Worm (Caenorhabditis elegans) whole organism, mixed stage, embryonic: ENCODE measurements around the gene C28D4.4.

Experiments
- M03D4.4 ChIP-seq: sonication (generic microtip); optimal IDR thresholded peaks from 2 replicates; lab custom pipeline; 2017; ENCODE audit warnings: mild to moderate bottlenecking, missing genetic modification characterization, missing compliant biosample characterization
- bed-3 ChIP-seq: fragments of 200-800 bp; sonication (Bioruptor generic); optimal IDR thresholded peaks from 3 replicates; lab custom pipeline; 2018; ENCODE audit warnings: mild to moderate bottlenecking, missing genetic modification characterization, moderate library complexity, missing compliant biosample characterization
- blmp-1 ChIP-seq: fragments of 150-350 bp; optimal IDR thresholded peaks from 2 replicates; lab custom pipeline; 2014; ENCODE audit warnings: missing biosample characterization, missing genetic modification characterization
- ceh-39 ChIP-seq: fragments of 150-350 bp; optimal IDR thresholded peaks from 2 replicates; lab custom pipeline; 2014; ENCODE audit warnings: missing biosample characterization, missing genetic modification characterization
- ceh-43 ChIP-seq: fragments of 200-800 bp; sonication (Bioruptor generic); optimal IDR thresholded peaks from 2 replicates; lab custom pipeline; 2018; ENCODE audit warnings: mild to moderate bottlenecking, missing genetic modification characterization, moderate library complexity, missing compliant biosample characterization
- ceh-83 ChIP-seq: fragments of 200-800 bp; sonication (Bioruptor generic); optimal IDR thresholded peaks from 2 replicates; lab custom pipeline; 2018; ENCODE audit warnings: mild to moderate bottlenecking, missing genetic modification characterization, missing compliant biosample characterization
- ces-1 ChIP-seq: fragments of 150-350 bp; optimal IDR thresholded peaks from 2 replicates; lab custom pipeline; 2014; ENCODE audit warnings: missing biosample characterization, missing genetic modification reagents, missing genetic modification characterization
- cnd-1 ChIP-seq: fragments of 200-800 bp; sonication (Bioruptor generic); optimal IDR thresholded peaks from 2 replicates; lab custom pipeline; 2018; ENCODE audit warnings: mild to moderate bottlenecking, missing genetic modification characterization, missing compliant biosample characterization
- drap-1 ChIP-seq: fragments of 200-800 bp; sonication (Bioruptor generic); optimal IDR thresholded peaks from 3 replicates; lab custom pipeline; 2018; ENCODE audit warnings: mild to moderate bottlenecking, missing genetic modification characterization, missing compliant biosample characterization
- elt-1 ChIP-seq: sonication (generic microtip); optimal IDR thresholded peaks from 2 replicates; lab custom pipeline; 2017; ENCODE audit warnings: missing genetic modification characterization, mild to moderate bottlenecking, missing compliant biosample characterization, antibody characterized with exemption, moderate library complexity, borderline replicate concordance; ENCODE audit not compliant: insufficient read depth
- elt-3 ChIP-seq: fragments of 150-350 bp; optimal IDR thresholded peaks from 2 replicates; lab custom pipeline; 2014; ENCODE audit warnings: missing biosample characterization, missing genetic modification characterization
- flh-1 ChIP-seq: fragments of 200-800 bp; sonication (Bioruptor generic); optimal IDR thresholded peaks from 2 replicates; lab custom pipeline; 2018; ENCODE audit warnings: mild to moderate bottlenecking, missing genetic modification characterization, moderate library complexity, missing compliant biosample characterization
- ham-2 ChIP-seq: fragments of 200-800 bp; sonication (Bioruptor generic); optimal IDR thresholded peaks from 2 replicates; lab custom pipeline; 2018; ENCODE audit warnings: mild to moderate bottlenecking, missing genetic modification characterization, missing compliant biosample characterization
- hlh-1 ChIP-seq: fragments of 150-350 bp; optimal IDR thresholded peaks from 2 replicates; lab custom pipeline; 2014; ENCODE audit warnings: missing biosample characterization, missing genetic modification reagents, missing genetic modification characterization
- lin-13 ChIP-seq: fragments of 150-350 bp; optimal IDR thresholded peaks from 2 replicates; lab custom pipeline; 2014; ENCODE audit warnings: missing biosample characterization, missing genetic modification characterization
- lin-32 ChIP-seq: fragments of 200-800 bp; sonication (Bioruptor generic); optimal IDR thresholded peaks from 2 replicates; lab custom pipeline; 2018; ENCODE audit warnings: mild to moderate bottlenecking, missing genetic modification characterization, missing compliant biosample characterization
- lsy-2 ChIP-seq: fragments of 150-350 bp; optimal IDR thresholded peaks from 2 replicates; lab custom pipeline; 2014; ENCODE audit warnings: missing biosample characterization, missing genetic modification characterization
- mep-1 ChIP-seq: fragments of 150-350 bp; optimal IDR thresholded peaks from 2 replicates; lab custom pipeline; 2017; ENCODE audit warnings: missing biosample characterization, missing genetic modification reagents, missing genetic modification characterization, inconsistent platforms
- mls-2 ChIP-seq: sonication (generic microtip); optimal IDR thresholded peaks from 2 replicates; lab custom pipeline; 2016; ENCODE audit warnings: mild to moderate bottlenecking, missing genetic modification characterization, moderate library complexity, missing compliant biosample characterization
- nhr-12 ChIP-seq: fragments of 150-350 bp; optimal IDR thresholded peaks from 2 replicates; lab custom pipeline; 2014; ENCODE audit warnings: missing biosample characterization, missing genetic modification characterization
- nhr-2 ChIP-seq: fragments of 150-350 bp; optimal IDR thresholded peaks from 2 replicates; lab custom pipeline; 2014; ENCODE audit warnings: missing biosample characterization, missing genetic modification characterization
- nhr-237 ChIP-seq: fragments of 150-350 bp; optimal IDR thresholded peaks from 2 replicates; lab custom pipeline; 2014; ENCODE audit warnings: missing biosample characterization, missing genetic modification characterization
- nhr-28 ChIP-seq: fragments of 150-350 bp; optimal IDR thresholded peaks from 2 replicates; lab custom pipeline; 2014; ENCODE audit warnings: missing biosample characterization, missing genetic modification characterization
- pha-4 ChIP-seq: fragments of 150-350 bp; optimal IDR thresholded peaks from 2 replicates; lab custom pipeline; 2018; ENCODE audit warnings: missing biosample characterization, missing genetic modification reagents, missing genetic modification characterization
- sem-2 ChIP-seq: fragments of 200-800 bp; sonication (Bioruptor generic); optimal IDR thresholded peaks from 2 replicates; lab custom pipeline; 2018; ENCODE audit warnings: mild to moderate bottlenecking, missing genetic modification characterization, missing compliant biosample characterization
- snpc-4 ChIP-seq: fragments of 150-350 bp; optimal IDR thresholded peaks from 2 replicates; lab custom pipeline; 2014; ENCODE audit warnings: missing biosample characterization, missing genetic modification characterization
- tbx-8 ChIP-seq: fragments of 200-800 bp; sonication (Bioruptor generic); optimal IDR thresholded peaks from 2 replicates; lab custom pipeline; 2018; ENCODE audit warnings: mild to moderate bottlenecking, missing genetic modification characterization, moderate library complexity, missing compliant biosample characterization
- unc-120 ChIP-seq: sonication (generic microtip); optimal IDR thresholded peaks from 2 replicates; lab custom pipeline; 2017; ENCODE audit warnings: missing genetic modification characterization, missing compliant biosample characterization; ENCODE audit not compliant: poor library complexity, severe bottlenecking
- unc-39 ChIP-seq: fragments of 150-350 bp; optimal IDR thresholded peaks from 2 replicates; lab custom pipeline; 2014; ENCODE audit warnings: missing biosample characterization, missing genetic modification characterization
- unc-62 ChIP-seq: fragments of 150-350 bp; optimal IDR thresholded peaks from 2 replicates; lab custom pipeline; 2014; ENCODE audit warnings: missing biosample characterization, missing genetic modification reagents, missing genetic modification characterization
- zip-8 ChIP-seq: fragments of 150-350 bp; optimal IDR thresholded peaks from 2 replicates; lab custom pipeline; 2014; ENCODE audit warnings: missing biosample characterization, missing genetic modification characterization
- ztf-11 ChIP-seq: fragments of 150-350 bp; optimal IDR thresholded peaks from 2 replicates; lab custom pipeline; 2014; ENCODE audit warnings: missing biosample characterization, missing genetic modification characterization

Gene C28D4.4

DNA sequence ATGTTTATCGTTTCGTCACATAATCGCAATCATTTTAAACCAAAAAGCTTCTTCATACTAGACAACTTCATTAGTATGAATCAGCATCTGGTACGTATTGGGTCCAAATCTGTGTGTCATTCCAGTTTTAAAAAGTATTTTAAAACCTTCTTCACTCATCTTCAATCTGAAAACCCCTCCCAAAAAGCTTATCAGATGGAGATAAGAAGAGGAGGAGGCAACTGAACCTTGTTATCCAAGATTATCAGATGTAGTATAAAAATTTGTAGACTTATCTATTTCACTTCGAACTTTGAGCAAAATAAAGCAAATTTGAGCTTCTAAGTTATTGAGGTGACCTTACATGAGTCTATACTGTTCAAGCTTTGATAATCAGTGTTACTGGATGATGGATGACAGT is 34.9 kb downstream of the C28D4.4 start, which contains the start of gene nhr-38:
TSS of gene nhr-38 (plus strand) at position 301 of the 400 bp plus-strand sequence.
- no peak for TF ChIP-seq lsy-2 (tag; lab: Kevin White, UChicago)
- TF ChIP-seq zip-8 (tag; lab: Kevin White, UChicago) = no peak
- no peak for TF ChIP-seq mls-2 (tag; lab: Kevin White, UChicago)
- TF ChIP-seq ceh-39 = no peak
- no peak for TF ChIP-seq ceh-83
- TF ChIP-seq elt-3 (tag; lab: Kevin White, UChicago) = no peak
- TF ChIP-seq blmp-1 (tag; lab: Kevin White, UChicago) = no peak
- TF ChIP-seq snpc-4 = no peak

DNA sequence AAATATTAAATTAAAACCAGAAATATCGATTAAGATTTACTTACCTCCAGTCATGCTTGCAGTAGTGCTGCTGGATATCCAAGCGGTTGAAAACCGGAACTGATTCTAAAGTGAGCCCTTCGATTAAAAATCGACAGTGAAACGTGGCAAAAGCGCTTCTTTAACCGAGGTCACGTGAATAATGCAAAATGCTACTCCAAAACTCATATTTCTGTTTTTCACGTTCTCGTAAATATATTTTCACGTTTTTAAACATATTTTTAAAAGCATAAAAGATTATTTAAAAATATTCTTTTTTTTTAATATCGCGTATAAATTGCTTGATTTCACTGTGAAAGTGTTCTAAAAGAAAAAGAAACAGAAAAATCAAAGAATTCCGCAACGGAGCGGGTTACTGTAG is 35.6 kb downstream of the C28D4.4 start, which contains the start of gene ant-1.3:
TSS of gene ant-1.3 (minus strand) at position 101 of the 400 bp plus-strand sequence.
- TF ChIP-seq M03D4.4 (tag; lab: Kevin White, UChicago) = no peak

DNA sequence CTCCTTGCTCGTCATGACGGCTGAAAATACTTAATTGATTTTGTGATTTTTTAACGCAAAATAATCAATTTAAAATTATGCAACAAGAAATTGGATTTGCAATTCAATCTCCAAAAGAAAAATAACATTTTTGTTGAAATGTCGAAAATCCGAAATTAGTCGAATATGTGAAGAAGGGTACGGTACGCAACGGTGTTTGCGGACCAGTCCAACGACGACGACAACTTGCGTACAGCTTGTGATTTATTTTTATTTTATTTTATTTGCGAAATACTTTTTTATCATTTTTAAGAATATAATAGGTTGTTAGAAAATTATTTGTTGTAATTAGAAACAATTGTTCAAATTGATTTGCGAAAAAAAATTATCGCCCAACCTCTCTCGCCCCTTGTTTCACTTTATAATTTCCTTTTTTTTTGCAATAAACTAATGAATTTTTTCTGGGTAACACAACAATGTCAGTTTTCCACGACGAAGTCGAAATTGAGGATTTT is 38.1 kb downstream of the C28D4.4 start, which contains the start of the genes dcaf-1 and dph-3:
TSS of gene dcaf-1 (minus strand) at position 20 of the 494 bp plus-strand sequence.
TSS of gene dph-3 (plus strand) at position 444 of the 494 bp plus-strand sequence.
- TF ChIP-seq unc-120 (no peak), mep-1 (tag; lab: Kevin White, UChicago) (peak; percentile 57), bed-3 (no peak), unc-62 (no peak), lsy-2 (tag; lab: Kevin White, UChicago) (peak; percentile 97)

DNA sequence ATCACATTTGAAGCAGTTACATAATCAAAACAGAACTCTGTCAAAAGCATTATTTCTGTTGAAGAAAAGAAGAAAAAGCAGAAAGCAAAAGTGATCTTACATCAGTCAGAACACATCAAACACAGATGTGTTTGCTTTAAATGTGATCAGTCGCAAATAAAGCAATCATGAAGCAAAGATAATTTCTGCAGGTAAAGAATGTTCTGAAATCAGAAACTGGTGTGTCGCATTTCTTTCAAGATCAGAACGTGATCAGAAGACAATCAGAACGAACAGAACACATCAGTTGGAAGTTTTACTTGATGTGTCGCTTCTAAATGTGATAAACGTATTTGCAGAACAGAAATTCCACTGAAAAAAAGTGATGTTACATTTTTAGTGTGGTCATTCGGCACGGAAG is 45.7 kb downstream of the C28D4.4 start:
- TF ChIP-seq ztf-11 (tag; lab: Kevin White, UChicago) = no peak
- no peak for TF ChIP-seq ham-2 (GFP tag; lab: Kevin White, UChicago)
- TF ChIP-seq blmp-1 (tag; lab: Kevin White, UChicago) = no peak
- no peak for TF ChIP-seq tbx-8 (GFP tag; lab: Kevin White, UChicago)
- no peak for TF ChIP-seq unc-39
- TF ChIP-seq, all 35 proteins: peak for 0

DNA sequence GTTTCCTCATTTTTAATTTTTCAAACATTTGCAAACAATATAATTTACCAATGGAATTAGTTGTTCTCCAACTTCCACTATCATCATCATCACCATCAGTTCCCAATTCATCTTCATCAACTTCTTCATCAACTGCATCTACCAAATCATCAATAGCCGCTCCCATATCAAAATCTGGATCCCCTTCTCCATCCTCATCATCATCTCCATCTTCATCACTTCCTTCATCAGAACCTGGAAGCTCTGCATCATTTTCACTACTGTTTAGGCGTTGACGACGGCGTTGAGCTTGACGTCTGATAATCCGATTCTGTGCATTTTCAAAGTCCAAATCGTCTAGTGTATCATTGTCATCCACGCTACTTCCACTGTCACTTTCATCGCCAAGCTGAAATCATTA is 46.9 kb downstream of the C28D4.4 start:
- TF ChIP-seq ces-1 (GFP tag; lab: Kevin White, UChicago) = no peak
- no peak for TF ChIP-seq blmp-1 (tag; lab: Kevin White, UChicago)
- no peak for TF ChIP-seq hlh-1 (tag; lab: Kevin White, UChicago)
- TF ChIP-seq ham-2 (GFP tag; lab: Kevin White, UChicago) = no peak
- no peak for TF ChIP-seq drap-1
- TF ChIP-seq ceh-43 (GFP tag; lab: Kevin White, UChicago) = no peak
- no peak for TF ChIP-seq ceh-83
- TF ChIP-seq flh-1 = no peak
- TF ChIP-seq lin-32 (GFP tag; lab: Kevin White, UChicago) = no peak
- no peak for TF ChIP-seq mep-1 (tag; lab: Kevin White, UChicago)
- no peak for TF ChIP-seq zip-8 (tag; lab: Kevin White, UChicago)
- TF ChIP-seq nhr-12 (tag; lab: Kevin White, UChicago) = no peak
- no peak for TF ChIP-seq mls-2 (tag; lab: Kevin White, UChicago)
- TF ChIP-seq unc-120 = no peak
- no peak for TF ChIP-seq nhr-28 (tag; lab: Kevin White, UChicago)
- no peak for TF ChIP-seq pha-4 (tag; lab: Kevin White, UChicago)
- no peak for TF ChIP-seq elt-1 (tag; lab: Kevin White, UChicago)
- TF ChIP-seq nhr-237 = no peak
- no peak for TF ChIP-seq unc-62

DNA sequence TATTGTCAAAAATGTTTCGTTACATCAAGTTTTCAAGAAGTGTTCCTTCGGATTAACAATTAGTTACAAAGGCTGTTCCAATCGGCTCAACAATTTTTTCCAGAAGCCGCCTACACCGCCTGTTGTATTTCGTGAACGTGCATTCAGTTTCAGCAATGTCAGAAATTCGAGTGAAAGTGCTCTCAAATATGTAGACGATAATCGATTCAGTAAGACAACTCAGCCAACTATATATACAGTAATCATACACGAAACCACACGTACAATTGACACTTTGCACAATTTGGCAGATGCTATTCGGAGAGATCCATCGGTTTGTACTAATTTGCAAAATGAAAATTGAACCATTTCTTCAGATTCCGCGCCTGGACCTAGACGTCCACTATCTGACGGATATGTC is 48.3 kb downstream of the C28D4.4 start:
- TF ChIP-seq blmp-1 (tag; lab: Kevin White, UChicago) (no peak), elt-3 (tag; lab: Kevin White, UChicago) (no peak), bed-3 (no peak), drap-1 (no peak), lin-13 (no peak), nhr-2 (tag; lab: Kevin White, UChicago) (no peak), sem-2 (no peak), cnd-1 (no peak), mep-1 (tag; lab: Kevin White, UChicago) (no peak), elt-1 (tag; lab: Kevin White, UChicago) (no peak), ceh-39 (no peak), nhr-237 (no peak), M03D4.4 (tag; lab: Kevin White, UChicago) (no peak)
